Fruit fly (Drosophila melanogaster) whole organism, embryonic: ENCODE measurements around the gene CG11560.

ENCODE experiments used
- Ada2b ChIP-seq: fragments of 200-800 bp; sonication (Bioruptor generic); IDR thresholded peaks from 2 replicates; pipeline ENCODE4 v1.3.6; 2022; ENCODE audit warnings: missing biosample characterization, missing genetic modification characterization
- Adf1 ChIP-seq: fragments of 200-800 bp; sonication (Bioruptor generic); IDR thresholded peaks from 2 replicates; pipeline ENCODE4 v1.3.6; 2022; ENCODE audit warnings: missing biosample characterization, missing genetic modification characterization
- CG10543 ChIP-seq: fragments of 200-800 bp; sonication (Bioruptor generic); optimal IDR thresholded peaks from 3 replicates; lab custom pipeline; 2017; ENCODE audit warnings: missing biosample characterization, mild to moderate bottlenecking, missing genetic modification characterization, moderate library complexity
- CG10565 ChIP-seq: fragments of 200-800 bp; sonication (Bioruptor generic); optimal IDR thresholded peaks from 3 replicates; lab custom pipeline; 2016; ENCODE audit warnings: missing biosample characterization, mild to moderate bottlenecking, missing genetic modification characterization
- CG11456 ChIP-seq: fragments of 200-800 bp; sonication (Bioruptor generic); IDR thresholded peaks from 3 replicates; pipeline ENCODE4 v1.3.6; 2022; ENCODE audit warnings: missing biosample characterization, missing genetic modification characterization
- CG14014 ChIP-seq: fragments of 200-800 bp; sonication (Bioruptor generic); IDR thresholded peaks from 2 replicates; pipeline ENCODE4 v1.3.6; 2022; ENCODE audit warnings: missing biosample characterization, missing genetic modification characterization
- CG14710 ChIP-seq: fragments of 200-800 bp; sonication (Bioruptor generic); optimal IDR thresholded peaks from 3 replicates; lab custom pipeline; 2019; ENCODE audit warnings: missing biosample characterization, mild to moderate bottlenecking, missing genetic modification characterization, moderate library complexity
- CG15696 ChIP-seq: fragments of 200-800 bp; sonication (Bioruptor generic); optimal IDR thresholded peaks from 2 replicates; lab custom pipeline; 2019; ENCODE audit warnings: missing biosample characterization, mild to moderate bottlenecking, missing genetic modification characterization, moderate library complexity
- CG16813 ChIP-seq: fragments of 200-800 bp; sonication (Bioruptor generic); IDR thresholded peaks from 3 replicates; pipeline ENCODE4 v1.3.6; 2022; ENCODE audit warnings: missing biosample characterization, missing genetic modification characterization; ENCODE audit not compliant: partially characterized antibody
- CG16815 ChIP-seq: fragments of 200-800 bp; sonication (Bioruptor generic); optimal IDR thresholded peaks from 3 replicates; lab custom pipeline; 2017; ENCODE audit warnings: missing biosample characterization, mild to moderate bottlenecking, missing genetic modification characterization
- CG17829 ChIP-seq: fragments of 200-800 bp; optimal IDR thresholded peaks from 2 replicates; lab custom pipeline; 2019; ENCODE audit warnings: missing biosample characterization, mild to moderate bottlenecking, missing genetic modification characterization, moderate library complexity
- CG1792 ChIP-seq: fragments of 200-800 bp; sonication (Bioruptor generic); optimal IDR thresholded peaks from 2 replicates; lab custom pipeline; 2016; ENCODE audit warnings: missing biosample characterization, missing genetic modification characterization
- CG2202 ChIP-seq: fragments of 200-800 bp; sonication (Bioruptor generic); optimal IDR thresholded peaks from 2 replicates; lab custom pipeline; 2018; ENCODE audit warnings: missing biosample characterization, mild to moderate bottlenecking, missing genetic modification characterization
- CG32767 ChIP-seq: fragments of 200-800 bp; sonication (Bioruptor generic); IDR thresholded peaks from 2 replicates; pipeline ENCODE4 v1.3.6; 2022; ENCODE audit warnings: missing biosample characterization, missing genetic modification characterization
- CG4424 ChIP-seq: fragments of 200-800 bp; sonication (Bioruptor generic); optimal IDR thresholded peaks from 3 replicates; lab custom pipeline; 2016; ENCODE audit warnings: missing biosample characterization, missing genetic modification characterization
- CG4617 ChIP-seq: fragments of 200-800 bp; sonication (Bioruptor generic); optimal IDR thresholded peaks from 3 replicates; lab custom pipeline; 2016; ENCODE audit warnings: missing biosample characterization, missing genetic modification characterization, borderline replicate concordance
- CG4854 ChIP-seq: fragments of 200-800 bp; sonication (Bioruptor generic); optimal IDR thresholded peaks from 2 replicates; lab custom pipeline; 2016; ENCODE audit warnings: missing biosample characterization, missing genetic modification characterization, inconsistent platforms
- CG5245 ChIP-seq: fragments of 200-800 bp; sonication (Bioruptor generic); optimal IDR thresholded peaks from 3 replicates; lab custom pipeline; 2016; ENCODE audit warnings: missing biosample characterization, missing genetic modification characterization
- CG6175 ChIP-seq: fragments of 200-800 bp; sonication (Bioruptor generic); IDR thresholded peaks from 3 replicates; pipeline ENCODE4 v1.3.6; 2022; ENCODE audit warnings: missing biosample characterization, missing genetic modification characterization
- CG6854 ChIP-seq: fragments of 200-800 bp; sonication (Bioruptor generic); optimal IDR thresholded peaks from 3 replicates; lab custom pipeline; 2017; ENCODE audit warnings: missing biosample characterization, mild to moderate bottlenecking, missing genetic modification characterization
- CG8281 ChIP-seq: fragments of 200-800 bp; sonication (Bioruptor generic); optimal IDR thresholded peaks from 2 replicates; lab custom pipeline; 2018; ENCODE audit warnings: missing biosample characterization, mild to moderate bottlenecking, missing genetic modification characterization, moderate library complexity
- CG8944 ChIP-seq: fragments of 200-800 bp; sonication (Bioruptor generic); optimal IDR thresholded peaks from 3 replicates; lab custom pipeline; 2016; ENCODE audit warnings: missing biosample characterization, missing genetic modification characterization
- CG9817 ChIP-seq: fragments of 200-800 bp; sonication (Bioruptor generic); optimal IDR thresholded peaks from 2 replicates; lab custom pipeline; 2018; ENCODE audit warnings: missing biosample characterization, mild to moderate bottlenecking, missing genetic modification characterization, moderate library complexity
- CrebB ChIP-seq: fragments of 200-800 bp; sonication (Bioruptor generic); optimal IDR thresholded peaks from 3 replicates; lab custom pipeline; 2018; ENCODE audit warnings: missing biosample characterization, mild to moderate bottlenecking, missing genetic modification characterization
- Doc3 ChIP-seq: fragments of 200-800 bp; sonication (Bioruptor generic); IDR thresholded peaks from 3 replicates; pipeline ENCODE4 v1.3.6; 2022; ENCODE audit warnings: missing biosample characterization, missing genetic modification characterization; ENCODE audit not compliant: partially characterized antibody
- Drgx ChIP-seq: fragments of 200-800 bp; sonication (Bioruptor generic); IDR thresholded peaks from 2 replicates; pipeline ENCODE4 v1.3.6; 2022; ENCODE audit warnings: missing biosample characterization, missing genetic modification characterization
- Fer1 ChIP-seq: fragments of 200-800 bp; sonication (Bioruptor generic); optimal IDR thresholded peaks from 2 replicates; lab custom pipeline; 2017; ENCODE audit warnings: missing biosample characterization, mild to moderate bottlenecking, missing genetic modification characterization
- Gug ChIP-seq: fragments of 200-800 bp; sonication (Bioruptor generic); IDR thresholded peaks from 4 replicates; pipeline ENCODE4 v1.3.6; 2022; ENCODE audit warnings: missing biosample characterization, missing genetic modification characterization
- HmgD ChIP-seq: fragments of 200-800 bp; sonication (Bioruptor generic); optimal IDR thresholded peaks from 3 replicates; lab custom pipeline; 2016; ENCODE audit warnings: missing biosample characterization, missing genetic modification characterization
- Hr51 ChIP-seq, 2 experiments: fragments of 200-800 bp; sonication (Bioruptor generic); optimal IDR thresholded peaks; 2 replicates in 1 of 2; 3 replicates in 1 of 2; lab custom pipeline; 2016 to 2018; ENCODE audit warnings: missing biosample characterization in 2 of 2, missing genetic modification characterization in 2 of 2, mild to moderate bottlenecking in 1 of 2, moderate library complexity in 1 of 2
- Hr78 ChIP-seq, 2 experiments: fragments of 200-800 bp in 1 of 2; fragments of >200 bp in 1 of 2; sonication (Bioruptor generic) in 1 of 2; optimal IDR thresholded peaks; 2 replicates each; lab custom pipeline; 2017 to 2019; ENCODE audit warnings: missing biosample characterization in 2 of 2, missing genetic modification characterization in 2 of 2, mild to moderate bottlenecking in 1 of 2, moderate library complexity in 1 of 2
- al ChIP-seq: fragments of 200-800 bp; sonication (Bioruptor generic); IDR thresholded peaks from 2 replicates; pipeline ENCODE4 v1.3.6; 2022; ENCODE audit warnings: missing biosample characterization, missing genetic modification characterization
- ap ChIP-seq: fragments of 200-800 bp; sonication (Bioruptor generic); IDR thresholded peaks from 2 replicates; pipeline ENCODE4 v1.3.6; 2022; ENCODE audit warnings: missing biosample characterization, missing genetic modification characterization
- cad ChIP-seq: fragments of >200 bp; optimal IDR thresholded peaks from 2 replicates; lab custom pipeline; 2017; ENCODE audit warnings: missing biosample characterization, missing genetic modification characterization
- caup ChIP-seq: fragments of 200-800 bp; sonication (Bioruptor generic); optimal IDR thresholded peaks from 3 replicates; lab custom pipeline; 2017; ENCODE audit warnings: missing biosample characterization, mild to moderate bottlenecking, missing genetic modification characterization, moderate library complexity; ENCODE audit not compliant: severe bottlenecking
- crc ChIP-seq: fragments of 200-800 bp; sonication (Bioruptor generic); optimal IDR thresholded peaks from 2 replicates; lab custom pipeline; 2016; ENCODE audit warnings: missing biosample characterization, missing genetic modification characterization
- cwo ChIP-seq: fragments of 200-800 bp; sonication (Bioruptor generic); optimal IDR thresholded peaks from 3 replicates; lab custom pipeline; 2017; ENCODE audit warnings: missing biosample characterization, missing genetic modification characterization, mild to moderate bottlenecking, moderate library complexity, missing genetic modification reagents
- da ChIP-seq: fragments of 200-800 bp; sonication (Bioruptor generic); optimal IDR thresholded peaks from 2 replicates; lab custom pipeline; 2016; ENCODE audit warnings: missing biosample characterization, missing genetic modification characterization
- dmrt11E ChIP-seq: fragments of 200-800 bp; sonication (Bioruptor generic); optimal IDR thresholded peaks from 3 replicates; lab custom pipeline; 2018; ENCODE audit warnings: missing biosample characterization, mild to moderate bottlenecking, missing genetic modification characterization, moderate library complexity
- ewg ChIP-seq: fragments of 200-800 bp; sonication (Bioruptor generic); optimal IDR thresholded peaks from 3 replicates; lab custom pipeline; 2017; ENCODE audit warnings: mild to moderate bottlenecking, missing biosample characterization, missing genetic modification reagents, missing genetic modification characterization
- fu2 ChIP-seq: fragments of 200-800 bp; sonication (Bioruptor generic); optimal IDR thresholded peaks from 2 replicates; lab custom pipeline; 2016; ENCODE audit warnings: missing biosample characterization, missing genetic modification characterization
- gcm2 ChIP-seq: fragments of 200-800 bp; sonication (Bioruptor generic); optimal IDR thresholded peaks from 2 replicates; lab custom pipeline; 2016; ENCODE audit warnings: missing biosample characterization, missing genetic modification characterization
- gsb ChIP-seq: fragments of 200-800 bp; sonication (Bioruptor generic); IDR thresholded peaks from 2 replicates; pipeline ENCODE4 v1.3.6; 2022; ENCODE audit warnings: missing biosample characterization, missing genetic modification characterization
- klu ChIP-seq: fragments of 200-800 bp; sonication (Bioruptor generic); IDR thresholded peaks from 2 replicates; pipeline ENCODE4 v1.3.6; 2022; ENCODE audit warnings: missing biosample characterization, missing genetic modification characterization
- lab ChIP-seq: fragments of 200-800 bp; sonication (Bioruptor generic); optimal IDR thresholded peaks from 3 replicates; lab custom pipeline; 2017; ENCODE audit warnings: missing biosample characterization, missing genetic modification characterization, mild to moderate bottlenecking, moderate library complexity, missing genetic modification reagents
- mirr ChIP-seq: fragments of 200-800 bp; sonication (Bioruptor generic); optimal IDR thresholded peaks from 3 replicates; lab custom pipeline; 2018; ENCODE audit warnings: missing biosample characterization, mild to moderate bottlenecking, missing genetic modification characterization
- nmo ChIP-seq: fragments of 200-800 bp; sonication (Bioruptor generic); optimal IDR thresholded peaks from 2 replicates; lab custom pipeline; 2018; ENCODE audit warnings: missing biosample characterization, mild to moderate bottlenecking, missing genetic modification characterization, moderate library complexity
- sens-2 ChIP-seq: fragments of 200-800 bp; sonication (Bioruptor generic); IDR thresholded peaks from 2 replicates; pipeline ENCODE4 v1.3.6; 2022; ENCODE audit warnings: missing biosample characterization, missing genetic modification characterization
- sna ChIP-seq: fragments of 200-800 bp; sonication (Bioruptor generic); IDR thresholded peaks from 2 replicates; pipeline ENCODE4 v1.3.6; 2022; ENCODE audit warnings: missing biosample characterization, missing genetic modification characterization; ENCODE audit not compliant: partially characterized antibody
- vnd ChIP-seq: fragments of 200-800 bp; sonication (Bioruptor generic); IDR thresholded peaks from 3 replicates; pipeline ENCODE4 v1.3.6; 2022; ENCODE audit warnings: missing biosample characterization, missing genetic modification characterization; ENCODE audit not compliant: partially characterized antibody

Gene CG11560

dm6 chr3L:12124138-12124583 is 4.3 kb downstream of the CG11560 start (continued):
- TF ChIP-seq gsb (GFP tag; lab: Robert Waterston, UW) (no peak), CG6175 (GFP tag; lab: Robert Waterston, UW) (0 out of 3 replicates have a peak, but pooled peaks have one; percentile 43), klu (no peak; the same call in 1 of the 2 replicates), cwo (GFP tag; lab: Kevin White, UChicago) (peak; percentile 91), Drgx (GFP tag; lab: Robert Waterston, UW) (peak; percentile 20; the same call in 1 of the 2 replicates), caup (peak; percentile 60), CG10565 (GFP tag; lab: Kevin White, UChicago) (no peak), CG8944 (GFP tag; lab: Kevin White, UChicago) (no peak), ap (GFP tag; lab: Robert Waterston, UW) (no peak), vnd (GFP tag; lab: Robert Waterston, UW) (no peak), Doc3 (GFP tag; lab: Robert Waterston, UW) (no peak), CG14710 (tag; lab: Kevin White, UChicago) (peak; percentile 9), sna (GFP tag; lab: Robert Waterston, UW) (no peak), Gug (GFP tag; lab: Robert Waterston, UW) (no peak), Adf1 (GFP tag; lab: Robert Waterston, UW) (peak; percentile 73), al (no peak), lab (GFP tag; lab: Kevin White, UChicago) (no peak), sens-2 (GFP tag; lab: Robert Waterston, UW) (no peak), Ada2b (GFP tag; lab: Robert Waterston, UW) (no peak), fu2 (no peak), gcm2 (GFP tag; lab: Kevin White, UChicago) (no peak), ewg (GFP tag; lab: Kevin White, UChicago) (peak; percentile 87), CG17829 (tag; lab: Kevin White, UChicago) (peak; percentile 40), CG4424 (GFP tag; lab: Kevin White, UChicago) (no peak), Fer1 (peak; percentile 63), dmrt11E (tag; lab: Kevin White, UChicago) (no peak), Hr78 (GFP tag; optimal IDR thresholded peaks at IDR 0.05; lab: Kevin White, UChicago) (no peak), CrebB (tag; lab: Kevin White, UChicago) (peak; percentile 51), CG15696 (tag; lab: Kevin White, UChicago) (no peak), CG8281 (tag; lab: Kevin White, UChicago) (no peak), CG6854 (GFP tag; lab: Kevin White, UChicago) (peak; percentile 13), CG11456 (GFP tag; lab: Robert Waterston, UW) (no peak), nmo (GFP tag; lab: Kevin White, UChicago) (peak; percentile 36), CG4617 (no peak), CG32767 (GFP tag; lab: Robert Waterston, UW) (peak; percentile 86), CG16813 (GFP tag; lab: Robert Waterston, UW) (no peak), da (GFP tag; lab: Kevin White, UChicago) (no peak), CG1792 (GFP tag; lab: Kevin White, UChicago) (no peak), CG16815 (GFP tag; lab: Kevin White, UChicago) (no peak), Hr51 (GFP tag; optimal IDR thresholded peaks at IDR 0.05; lab: Kevin White, UChicago) (no peak), crc (GFP tag; lab: Kevin White, UChicago) (no peak), CG14014 (GFP tag; lab: Robert Waterston, UW) (peak; percentile 7; the same call in 1 of the 2 replicates), CG4854 (GFP tag; lab: Kevin White, UChicago) (no peak), cad (GFP tag; lab: Kevin White, UChicago) (no peak), CG2202 (tag; lab: Kevin White, UChicago) (no peak), HmgD (GFP tag; lab: Kevin White, UChicago) (no peak), mirr (GFP tag; lab: Kevin White, UChicago) (peak; percentile 91), CG10543 (GFP tag; lab: Kevin White, UChicago) (peak; percentile 93), CG9817 (tag; lab: Kevin White, UChicago) (peak; percentile 23), CG5245 (GFP tag; lab: Kevin White, UChicago) (no peak)
